Worm (Caenorhabditis elegans) whole organism, L2 larva: ENCODE data around the gene ergi-3.

Experiments used
- C34F6.9 ChIP-seq: fragments of 150-350 bp; optimal IDR thresholded peaks from 2 replicates; lab custom pipeline; 2014; ENCODE audit warnings: missing biosample characterization, missing genetic modification characterization
- R02D3.7 ChIP-seq: fragments of 150-350 bp; optimal IDR thresholded peaks from 2 replicates; lab custom pipeline; 2014; ENCODE audit warnings: missing biosample characterization, missing genetic modification characterization
- Y55F3AM.14 ChIP-seq: fragments of 200-800 bp; sonication (Bioruptor generic); optimal IDR thresholded peaks from 2 replicates; lab custom pipeline; 2018; ENCODE audit warnings: mild to moderate bottlenecking, missing genetic modification characterization, missing compliant biosample characterization
- ama-1 ChIP-seq: fragments of 150-350 bp; optimal IDR thresholded peaks from 2 replicates; lab custom pipeline; 2018; ENCODE audit warnings: inconsistent platforms
- ceh-16 ChIP-seq: fragments of 150-350 bp; optimal IDR thresholded peaks from 2 replicates; lab custom pipeline; 2014; ENCODE audit warnings: missing biosample characterization, missing genetic modification characterization
- crh-2 ChIP-seq: sonication (generic microtip); optimal IDR thresholded peaks from 2 replicates; lab custom pipeline; 2017; ENCODE audit warnings: missing biosample characterization, missing genetic modification characterization
- egl-27 ChIP-seq: sonication (generic microtip); optimal IDR thresholded peaks from 3 replicates; lab custom pipeline; 2017; ENCODE audit warnings: missing biosample characterization, missing genetic modification reagents, missing genetic modification characterization
- elt-3 ChIP-seq: sonication (generic microtip); optimal IDR thresholded peaks from 2 replicates; lab custom pipeline; 2017; ENCODE audit warnings: missing biosample characterization, missing genetic modification characterization
- gmeb-1 ChIP-seq: fragments of 150-350 bp; optimal IDR thresholded peaks from 2 replicates; lab custom pipeline; 2014; ENCODE audit warnings: missing biosample characterization, missing genetic modification characterization
- lin-11 ChIP-seq: fragments of 150-350 bp; sonication (generic microtip); optimal IDR thresholded peaks from 2 replicates; lab custom pipeline; 2014; ENCODE audit warnings: missing biosample characterization, missing genetic modification characterization, inconsistent platforms, mixed read lengths
- lin-13 ChIP-seq: fragments of 150-350 bp; optimal IDR thresholded peaks from 2 replicates; lab custom pipeline; 2014; ENCODE audit warnings: missing biosample characterization, missing genetic modification reagents, missing genetic modification characterization
- lin-39 ChIP-seq: fragments of 150-350 bp; optimal IDR thresholded peaks from 2 replicates; lab custom pipeline; 2014; ENCODE audit warnings: missing biosample characterization, missing genetic modification reagents, missing genetic modification characterization
- lsy-2 ChIP-seq, 2 experiments: fragments of 150-350 bp in 1 of 2; sonication (generic microtip) in 1 of 2; optimal IDR thresholded peaks; 2 replicates each; lab custom pipeline; 2014 to 2017; ENCODE audit warnings: missing biosample characterization in 2 of 2, missing genetic modification characterization in 2 of 2
- mdl-1 ChIP-seq, 2 experiments: fragments of 150-350 bp in 1 of 2; sonication (generic microtip) in 1 of 2; optimal IDR thresholded peaks; 2 replicates each; lab custom pipeline; 2017; ENCODE audit warnings: missing biosample characterization in 2 of 2, missing genetic modification characterization in 2 of 2
- nhr-10 ChIP-seq: sonication (generic microtip); optimal IDR thresholded peaks from 2 replicates; lab custom pipeline; 2017; ENCODE audit warnings: missing biosample characterization, missing genetic modification characterization
- nhr-11 ChIP-seq: fragments of 150-350 bp; optimal IDR thresholded peaks from 2 replicates; lab custom pipeline; 2014; ENCODE audit warnings: missing biosample characterization, missing genetic modification characterization
- nhr-129 ChIP-seq: fragments of 150-350 bp; optimal IDR thresholded peaks from 2 replicates; lab custom pipeline; 2014; ENCODE audit warnings: missing biosample characterization, missing genetic modification characterization
- nhr-23 ChIP-seq: fragments of 150-350 bp; optimal IDR thresholded peaks from 2 replicates; lab custom pipeline; 2014; ENCODE audit warnings: missing biosample characterization, missing genetic modification reagents, missing genetic modification characterization
- sem-4 ChIP-seq: fragments of 150-350 bp; optimal IDR thresholded peaks from 2 replicates; lab custom pipeline; 2014; ENCODE audit warnings: missing biosample characterization, missing genetic modification reagents, missing genetic modification characterization
- sma-9 ChIP-seq, 2 experiments: fragments of 150-350 bp in 1 of 2; sonication (generic microtip) in 1 of 2; optimal IDR thresholded peaks; 2 replicates each; lab custom pipeline; 2014 to 2016; ENCODE audit warnings: missing genetic modification characterization in 2 of 2, mild to moderate bottlenecking in 1 of 2, missing biosample characterization in 1 of 2, missing compliant biosample characterization in 1 of 2, missing genetic modification reagents in 1 of 2, moderate library complexity in 1 of 2
- unc-55 ChIP-seq: fragments of 150-350 bp; sonication (generic microtip); optimal IDR thresholded peaks from 3 replicates; lab custom pipeline; 2014; ENCODE audit warnings: missing biosample characterization, missing genetic modification reagents, missing genetic modification characterization
- unc-62 ChIP-seq: fragments of 150-350 bp; optimal IDR thresholded peaks from 2 replicates; lab custom pipeline; 2014; ENCODE audit warnings: missing biosample characterization, missing genetic modification reagents, missing genetic modification characterization
- zag-1 ChIP-seq: fragments of 150-350 bp; optimal IDR thresholded peaks from 2 replicates; lab custom pipeline; 2014; ENCODE audit warnings: missing biosample characterization, missing genetic modification characterization

Gene ergi-3

DNA sequence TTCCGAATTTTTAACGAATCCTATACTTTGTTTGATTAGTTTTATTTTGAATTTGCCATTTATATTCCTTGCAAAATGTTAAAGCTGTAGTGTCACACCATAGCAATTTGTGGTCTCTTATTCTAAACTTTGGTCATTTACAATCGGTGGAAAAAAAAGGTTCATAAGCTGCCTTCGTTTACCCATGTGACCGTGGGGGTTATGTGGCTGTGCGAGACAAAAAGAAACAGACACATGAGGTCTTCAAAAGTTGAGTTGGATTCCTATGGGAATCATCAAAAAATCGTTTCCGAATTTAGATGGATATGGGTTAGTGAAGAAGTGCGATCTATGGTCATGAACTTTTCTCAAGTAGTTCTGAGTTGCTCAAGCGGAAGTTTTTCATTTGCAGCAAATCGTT, 52.2 kb downstream of the ergi-3 start:
- TF ChIP-seq ceh-16 (tag; lab: Kevin White, UChicago) = no peak
- peak; percentile 46 for TF ChIP-seq nhr-129 (tag; lab: Kevin White, UChicago)
- TF ChIP-seq nhr-10 (tag; lab: Kevin White, UChicago) = no peak
- no peak for TF ChIP-seq lin-11 (tag; lab: Kevin White, UChicago)
- peak; percentile 40 for TF ChIP-seq unc-55 (GFP tag; lab: Kevin White, UChicago)
- peak in 1 of 2 experiments; percentile 19 for TF ChIP-seq lsy-2 (tag; optimal IDR thresholded peaks at IDR 0.05; lab: Kevin White, UChicago)
- TF ChIP-seq mdl-1 (tag; optimal IDR thresholded peaks at IDR 0.05; lab: Kevin White, UChicago) = peak in 1 of 2 experiments; percentile 72
- no peak for TF ChIP-seq egl-27
- TF ChIP-seq unc-62 (GFP tag; lab: Kevin White, UChicago) = no peak
- no peak for TF ChIP-seq sem-4
- no peak for TF ChIP-seq R02D3.7 (tag; lab: Kevin White, UChicago)
- peak; percentile 38 for TF ChIP-seq sma-9 (GFP tag; optimal IDR thresholded peaks at IDR 0.05; lab: Kevin White, UChicago)
- no peak for TF ChIP-seq sma-9 (tag; optimal IDR thresholded peaks at IDR 0.05; lab: Kevin White, UChicago)
- no peak for TF ChIP-seq gmeb-1
- TF ChIP-seq ama-1 = no peak
- TF ChIP-seq nhr-23 (tag; lab: Kevin White, UChicago) = no peak
- TF ChIP-seq lin-13 (GFP tag; lab: Kevin White, UChicago) = no peak
- TF ChIP-seq lin-39 = peak; percentile 40
- TF ChIP-seq elt-3 = no peak
- TF ChIP-seq crh-2 (tag; lab: Kevin White, UChicago) = peak; percentile 36
- TF ChIP-seq nhr-11 (tag; lab: Kevin White, UChicago) = no peak
- TF ChIP-seq Y55F3AM.14 (GFP tag; lab: Kevin White, UChicago) = no peak
- TF ChIP-seq C34F6.9 (tag; lab: Kevin White, UChicago) = peak; percentile 47
- peak; percentile 32 for TF ChIP-seq zag-1 (tag; lab: Kevin White, UChicago)
